Worm (Caenorhabditis elegans): ENCODE data around the gene C14A6.7.

C14A6.7 gene

ce11 chrV:18195006-18195405, 26.8 kb upstream of the C14A6.7 start, which contains the start of gene F16H6.3:
Gene F16H6.3, plus strand, starts transcription at chrV:18195306.
- TF ChIP-seq ceh-88 (GFP tag; IDR thresholded peaks at IDR 0.05) (no peak), nhr-12 (tag; optimal IDR thresholded peaks at IDR 0.05) (no peak), aha-1 (tag; optimal IDR thresholded peaks at IDR 0.05) (no peak), ztf-4 (tag; optimal IDR thresholded peaks at IDR 0.05) (no peak), nhr-11 (tag; optimal IDR thresholded peaks at IDR 0.05) (no peak), Y116A8C.19 (tag; optimal IDR thresholded peaks at IDR 0.05; ENCODE audit: borderline replicate concordance) (no peak), unc-130 (tag; optimal IDR thresholded peaks at IDR 0.05) (no peak), ceh-90 (tag; optimal IDR thresholded peaks at IDR 0.05) (no peak), snu-23 (GFP tag; optimal IDR thresholded peaks at IDR 0.05) (no peak), nhr-77 (tag; optimal IDR thresholded peaks at IDR 0.05) (no peak), hlh-4 (tag; optimal IDR thresholded peaks at IDR 0.05) (no peak), nhr-20 (tag; optimal IDR thresholded peaks at IDR 0.05) (no peak), zip-4 (GFP tag; optimal IDR thresholded peaks at IDR 0.05) (no peak)

- TF ChIP-seq sptf-1 (tag; optimal IDR thresholded peaks at IDR 0.05) (no peak), efl-1 (optimal IDR thresholded peaks at IDR 0.05) (no peak), efl-1 (GFP tag; optimal IDR thresholded peaks at IDR 0.05 in 1 of 2) (peak in 1 of 2 experiments; percentile 8), irx-1 (tag; optimal IDR thresholded peaks at IDR 0.05) (no peak), lin-35 (GFP tag; optimal IDR thresholded peaks at IDR 0.05) (no peak), mdl-1 (tag; optimal IDR thresholded peaks at IDR 0.05) (no peak), elt-2 (tag; optimal IDR thresholded peaks at IDR 0.05) (peak; percentile 88), blmp-1 (tag; optimal IDR thresholded peaks at IDR 0.05) (no peak), ama-1 (optimal IDR thresholded peaks at IDR 0.05) (no peak), elt-3 (tag; optimal IDR thresholded peaks at IDR 0.05) (no peak), unc-86 (tag; optimal IDR thresholded peaks at IDR 0.05) (no peak), Y116A8C.19 (tag; optimal IDR thresholded peaks at IDR 0.05; ENCODE audit: borderline replicate concordance) (no peak), nhr-90 (tag; optimal IDR thresholded peaks at IDR 0.05; ENCODE audit: poor library complexity) (peak; percentile 2), nhr-28 (tag; optimal IDR thresholded peaks at IDR 0.05) (no peak)
Measured at ce11 chrV:18191128-18191527, 23.0 kb upstream of the C14A6.7 start, which contains the start of gene clec-42. Gene clec-42, plus strand, starts transcription at chrV:18191412.

DNA sequence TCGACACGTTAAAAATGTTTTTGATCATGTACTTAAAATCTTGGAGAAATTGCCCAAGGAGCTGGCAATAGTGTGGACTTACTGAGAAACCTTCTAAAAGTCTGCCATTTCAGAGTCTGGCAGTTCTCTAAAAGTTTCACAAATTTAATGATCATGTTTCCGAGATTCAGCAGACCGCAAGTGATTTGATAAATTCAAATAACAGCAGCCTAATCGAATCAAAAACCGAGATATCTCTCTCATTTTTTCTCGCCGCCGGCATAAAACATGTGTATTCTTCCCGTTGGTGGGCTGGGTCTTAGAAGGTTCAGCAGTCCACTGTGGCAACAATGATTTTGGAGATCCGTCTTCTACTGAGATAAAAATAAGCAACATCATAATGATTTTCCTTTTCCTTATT, 21.0 kb upstream of the C14A6.7 start, which contains the start of gene clec-246:
Gene clec-246 (plus strand): TSS at position 301 of the 400 bp plus-strand sequence.
- no peak for TF ChIP-seq nhr-20 (tag; optimal IDR thresholded peaks at IDR 0.05)
- no peak for TF ChIP-seq xbp-1 (tag; optimal IDR thresholded peaks at IDR 0.05)
- no peak for TF ChIP-seq nhr-28 (tag; optimal IDR thresholded peaks at IDR 0.05)
- no peak for TF ChIP-seq sox-4 (tag; optimal IDR thresholded peaks at IDR 0.05)
- TF ChIP-seq elt-3 (tag; optimal IDR thresholded peaks at IDR 0.05), result no peak
- no peak for TF ChIP-seq elt-2 (tag; optimal IDR thresholded peaks at IDR 0.05)
- TF ChIP-seq isw-1 (GFP tag; IDR thresholded peaks at IDR 0.05), result no peak
- TF ChIP-seq sup-37 (GFP tag; optimal IDR thresholded peaks at IDR 0.05), result no peak
- TF ChIP-seq ceh-8 (GFP tag; optimal IDR thresholded peaks at IDR 0.05), result no peak
- no peak for TF ChIP-seq mdl-1 (tag; optimal IDR thresholded peaks at IDR 0.05)
- TF ChIP-seq fos-1 (tag; optimal IDR thresholded peaks at IDR 0.05), result no peak
- TF ChIP-seq nhr-77 (tag; optimal IDR thresholded peaks at IDR 0.05), result no peak
- no peak for TF ChIP-seq Y116A8C.19 (tag; optimal IDR thresholded peaks at IDR 0.05; ENCODE audit: borderline replicate concordance)
- TF ChIP-seq lin-15B (tag; optimal IDR thresholded peaks at IDR 0.05), result no peak
- TF ChIP-seq sptf-1 (tag; optimal IDR thresholded peaks at IDR 0.05), result no peak
- TF ChIP-seq nhr-47 (tag; optimal IDR thresholded peaks at IDR 0.05), result no peak

- peak; percentile 60 for TF ChIP-seq nhr-85 (tag)
- no peak for TF ChIP-seq C04F5.9 (tag; optimal IDR thresholded peaks at IDR 0.05)
- TF ChIP-seq egl-13 (tag; optimal IDR thresholded peaks at IDR 0.05), result no peak
- TF ChIP-seq ets-5 (GFP tag; IDR thresholded peaks at IDR 0.05), result no peak
- no peak for TF ChIP-seq efl-3 (GFP tag; optimal IDR thresholded peaks at IDR 0.05)
Measured at ce11 chrV:18188328-18188727, 20.2 kb upstream of the C14A6.7 start, which contains the start of gene clec-245. Gene clec-245, minus strand, starts transcription at chrV:18188428.
